Worm (Caenorhabditis elegans) whole organism, L4/young adult: ENCODE measurements around the gene mrps-25.
"Not testable (repeated sequence)": the region's sequence is repeated elsewhere in the genome, so short reads cannot be mapped to it uniquely, and the experiment has no call there.

Source experiments
- W03F9.2 ChIP-seq: fragments of 150-350 bp; optimal IDR thresholded peaks from 2 replicates; lab custom pipeline; 2014; ENCODE audit warnings: missing biosample characterization, missing genetic modification characterization
- dao-5 ChIP-seq: sonication (generic microtip); optimal IDR thresholded peaks from 2 replicates; lab custom pipeline; 2016; ENCODE audit warnings: missing genotype, missing genetic modification characterization, moderate library complexity, missing compliant biosample characterization
- him-1 ChIP-seq: sonication (generic microtip); optimal IDR thresholded peaks from 2 replicates; lab custom pipeline; 2016; ENCODE audit warnings: missing genotype, missing genetic modification reagents, missing genetic modification characterization, missing compliant biosample characterization

The mrps-25 gene

DNA sequence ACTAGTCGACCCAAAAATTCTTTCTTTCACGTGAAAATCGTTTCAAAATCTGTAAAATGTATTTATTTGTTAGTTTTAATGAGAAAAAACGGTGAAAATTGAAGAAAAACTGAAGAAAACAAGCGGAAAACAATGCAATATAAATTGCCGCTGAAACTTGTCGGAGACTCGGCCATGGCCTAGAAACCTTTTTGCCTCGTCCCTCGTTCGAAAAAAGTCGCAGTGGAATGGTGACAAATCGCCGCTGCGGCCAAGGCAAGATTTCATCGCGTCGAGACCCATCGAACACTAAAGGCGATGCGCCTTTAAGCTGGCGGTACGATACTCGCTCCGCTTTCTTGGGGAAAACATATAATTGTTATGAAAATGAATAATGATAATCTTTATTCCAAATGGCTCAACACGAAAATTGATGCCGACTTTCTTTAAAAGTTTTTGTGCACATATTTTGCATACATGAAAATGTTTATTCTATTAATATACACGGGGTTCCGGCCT is 5.0 kb upstream of the mrps-25 start, which contains the start of gene Y55F3AM.21:
Gene Y55F3AM.21, minus strand, starts transcription at position 51 of the 498 bp plus-strand sequence.
- TF ChIP-seq dao-5, W03F9.2, him-1 (tag; lab: Kevin White, UChicago): not testable (repeated sequence)

DNA sequence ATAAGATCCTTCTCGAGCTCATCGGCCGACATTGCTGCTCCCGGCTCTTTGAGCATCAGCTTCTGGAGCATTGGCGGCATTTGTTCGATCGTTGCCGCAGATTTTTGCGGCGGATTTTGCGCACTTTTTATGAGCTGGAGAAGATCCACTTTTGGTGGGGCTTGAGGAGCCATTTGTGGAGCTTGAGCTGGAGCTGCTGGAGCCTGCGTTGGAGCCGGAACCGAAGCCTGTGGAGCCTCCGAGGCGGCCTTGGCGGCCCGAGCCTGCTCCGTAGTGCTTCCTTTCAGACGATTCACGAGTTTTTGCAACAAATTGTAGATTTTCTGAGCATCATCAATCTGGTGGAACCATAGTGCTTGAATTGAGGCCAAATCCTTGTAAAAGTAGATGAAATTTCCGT is 2.7 kb upstream of the mrps-25 start:
- TF ChIP-seq dao-5 (tag; lab: Kevin White, UChicago) (no peak), W03F9.2 (tag; lab: Kevin White, UChicago) (no peak), him-1 (tag; lab: Kevin White, UChicago) (no peak)

DNA sequence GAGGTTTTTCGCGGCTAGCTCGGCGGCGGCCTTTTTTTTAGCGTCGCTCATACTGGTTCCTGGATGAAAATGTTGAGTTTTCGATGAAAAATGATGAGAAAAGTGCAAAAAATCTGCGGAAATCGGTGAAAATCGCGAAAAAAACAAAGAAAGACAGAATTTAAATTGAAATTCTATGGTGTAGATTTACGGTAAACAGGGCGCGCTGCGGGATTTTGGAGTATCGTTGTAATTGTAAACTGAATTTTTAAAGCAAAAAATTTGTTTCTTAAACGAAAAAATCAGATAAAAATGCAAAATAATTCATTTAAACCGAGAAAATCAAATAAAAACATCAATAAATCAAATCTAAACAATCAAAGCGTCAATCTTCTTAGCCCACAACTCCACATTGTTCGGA is 2.0 kb upstream of the mrps-25 start, which contains the start of gene dcap-1:
Gene dcap-1, minus strand, starts transcription at position 59 of the 400 bp plus-strand sequence.
- TF ChIP-seq W03F9.2 (tag; lab: Kevin White, UChicago) (no peak), dao-5 (tag; lab: Kevin White, UChicago) (no peak), him-1 (tag; lab: Kevin White, UChicago) (no peak)

DNA sequence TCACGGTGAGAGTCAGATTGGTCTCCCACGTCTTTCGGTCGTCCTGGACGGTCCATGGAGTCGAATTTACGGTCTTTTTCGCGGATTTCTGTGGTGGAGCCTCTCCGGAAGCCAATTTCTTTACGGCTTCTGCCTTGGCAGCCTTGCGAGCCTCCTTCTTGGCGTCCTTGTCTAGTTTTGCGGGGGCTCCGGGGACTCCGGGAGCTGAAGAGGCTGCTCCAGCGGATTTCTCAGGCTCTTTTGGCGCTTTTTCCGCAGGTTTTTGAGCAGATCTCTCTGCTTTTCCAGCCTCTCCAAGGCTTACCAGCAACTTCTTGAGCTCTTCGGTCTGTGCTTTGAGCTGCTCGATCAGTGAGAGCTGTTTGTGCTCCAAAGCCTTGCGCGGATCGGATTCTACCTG is 958 bp upstream of the mrps-25 start:
- no peak for TF ChIP-seq dao-5 (tag; lab: Kevin White, UChicago)
- TF ChIP-seq W03F9.2 (tag; lab: Kevin White, UChicago), result no peak
- TF ChIP-seq him-1 (tag; lab: Kevin White, UChicago), result no peak

DNA sequence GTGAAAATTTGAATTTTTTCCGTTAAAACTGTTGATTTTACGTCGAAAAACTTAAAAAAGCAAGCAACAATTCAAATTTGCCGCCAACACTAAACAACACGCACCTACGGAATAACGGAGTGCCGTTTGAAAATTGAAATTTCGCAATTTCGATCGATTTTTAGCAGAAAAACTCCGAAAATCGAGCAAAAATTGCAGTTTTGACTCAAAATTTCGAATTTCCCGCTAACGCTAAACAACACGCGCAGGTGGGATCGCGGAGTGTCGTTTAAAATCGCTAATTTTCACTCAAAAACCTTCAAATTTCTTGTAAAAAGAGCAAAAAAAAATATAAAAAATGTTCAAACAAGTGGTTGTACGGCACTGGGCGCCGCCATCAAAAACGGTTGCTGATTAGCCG is 1.8 kb downstream of the mrps-25 start:
- TF ChIP-seq him-1 (tag; lab: Kevin White, UChicago) (no peak), dao-5 (tag; lab: Kevin White, UChicago) (no peak), W03F9.2 (tag; lab: Kevin White, UChicago) (no peak)

DNA sequence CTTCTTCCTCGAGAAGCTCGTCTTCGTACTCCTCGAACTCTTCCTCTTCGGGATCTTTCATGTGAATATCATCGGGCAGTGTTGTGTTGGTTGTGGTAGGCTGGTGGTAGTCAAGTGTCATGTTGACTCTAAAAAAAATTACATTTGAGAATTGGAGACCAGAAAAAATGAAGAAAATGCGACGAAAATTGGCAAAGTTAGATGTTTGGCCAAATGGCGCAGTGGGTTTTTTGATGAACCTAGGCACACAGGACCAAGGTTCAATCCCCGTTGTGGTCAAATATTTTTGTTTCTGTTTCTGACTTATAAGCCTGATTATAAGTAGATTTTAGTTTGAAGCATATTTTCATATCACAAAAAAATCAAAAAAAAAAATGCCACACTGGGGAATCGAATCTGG is 6.4 kb downstream of the mrps-25 start:
- TF ChIP-seq him-1 (tag; lab: Kevin White, UChicago) (no peak), dao-5 (tag; lab: Kevin White, UChicago) (no peak), W03F9.2 (tag; lab: Kevin White, UChicago) (no peak)

DNA sequence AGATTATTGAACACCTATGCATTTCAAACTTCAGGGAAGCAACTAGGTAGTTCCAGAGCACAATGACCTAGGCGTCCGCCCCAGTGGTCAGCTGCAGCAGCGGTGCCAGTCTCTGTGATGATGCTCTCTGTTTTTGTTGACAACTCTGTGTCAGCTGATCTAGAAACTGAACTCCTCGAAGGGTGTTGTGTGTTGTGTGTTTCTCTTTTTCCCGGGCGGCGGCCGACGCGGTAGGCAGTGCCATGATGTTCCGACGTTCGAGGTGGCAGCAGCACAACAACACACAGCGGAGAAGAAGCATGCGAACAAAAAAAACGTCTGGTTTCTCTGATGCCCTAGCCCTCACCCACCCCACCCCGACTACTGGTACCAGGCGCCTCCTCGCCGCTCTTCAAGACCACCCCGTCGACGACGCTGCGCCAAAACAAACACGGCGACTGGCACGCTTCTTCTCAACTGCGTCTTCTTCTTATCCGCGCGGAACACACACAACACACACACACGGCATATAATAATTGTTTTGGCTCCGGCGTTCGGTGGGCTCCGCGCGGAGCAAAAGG is 7.7 kb downstream of the mrps-25 start:
- TF ChIP-seq him-1 (tag; lab: Kevin White, UChicago), result no peak

DNA sequence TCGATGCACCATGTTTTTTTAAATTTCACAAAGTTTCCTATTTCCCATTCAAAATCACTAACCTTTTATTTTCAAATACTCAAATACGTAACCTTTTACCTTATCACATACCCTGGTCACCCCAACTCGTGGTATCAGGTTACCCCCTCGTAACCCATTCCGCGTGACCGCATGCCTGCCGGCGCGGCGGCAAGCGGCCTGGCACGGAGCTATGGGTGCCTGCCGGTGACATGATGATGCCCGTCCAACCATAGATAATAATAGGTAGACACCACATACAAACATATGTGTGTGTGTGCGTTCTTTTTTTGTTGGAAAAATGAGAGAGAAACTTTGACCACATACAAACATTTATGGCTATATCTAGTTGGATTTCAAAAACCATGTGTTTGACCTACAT is 8.9 kb downstream of the mrps-25 start:
- no peak for TF ChIP-seq dao-5 (tag; lab: Kevin White, UChicago)
- no peak for TF ChIP-seq him-1 (tag; lab: Kevin White, UChicago)
- no peak for TF ChIP-seq W03F9.2 (tag; lab: Kevin White, UChicago)

DNA sequence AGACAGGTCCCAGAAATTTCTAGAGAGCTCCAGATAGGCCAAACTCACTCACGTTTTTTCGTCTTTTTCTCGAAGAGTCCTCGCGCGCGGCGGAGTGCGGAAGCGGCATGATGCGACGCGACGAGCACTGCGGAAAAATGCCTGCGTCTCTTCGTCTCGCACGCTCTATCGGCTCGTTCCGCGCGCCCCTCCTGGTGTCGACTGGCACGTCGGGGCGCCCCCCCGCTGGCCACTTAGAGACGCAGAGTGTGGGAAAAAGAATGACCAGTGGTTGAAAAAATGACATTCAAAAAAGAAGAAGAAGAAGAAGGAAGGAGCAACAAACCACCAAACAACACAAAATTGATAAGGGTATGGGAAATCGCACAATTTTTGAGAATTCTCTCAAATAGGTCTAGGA is 10.7 kb downstream of the mrps-25 start, which contains the start of gene znf-782:
Gene znf-782, minus strand, starts transcription at position 96 of the 400 bp plus-strand sequence.
- no peak for TF ChIP-seq W03F9.2 (tag; lab: Kevin White, UChicago)

DNA sequence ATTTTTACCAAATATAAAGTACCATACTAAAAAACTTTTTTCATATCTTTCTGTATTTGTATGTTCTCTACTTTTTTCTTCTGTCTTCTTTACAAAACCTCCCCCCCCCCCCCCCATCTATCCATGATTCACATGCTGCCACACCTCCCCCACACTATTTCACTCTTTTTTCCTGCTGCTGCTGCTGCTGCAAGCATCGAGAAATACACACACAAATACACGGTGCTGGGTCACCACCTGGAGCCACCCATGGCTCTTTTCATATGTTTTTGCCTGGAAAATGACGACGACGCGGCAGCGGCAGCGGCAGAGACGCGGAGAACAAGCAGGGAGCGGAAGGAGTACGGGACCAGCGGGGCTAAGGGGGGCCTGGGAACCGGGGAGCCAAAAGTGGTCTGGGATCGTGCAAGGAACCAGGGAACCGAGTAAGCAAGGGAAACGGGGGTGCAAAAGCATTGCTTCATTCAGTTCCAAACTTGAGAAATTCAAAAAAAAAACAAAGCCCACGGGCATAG is 12.1 kb downstream of the mrps-25 start:
- TF ChIP-seq dao-5 (tag; lab: Kevin White, UChicago) (no peak), him-1 (tag; lab: Kevin White, UChicago) (no peak), W03F9.2 (tag; lab: Kevin White, UChicago) (no peak)

DNA sequence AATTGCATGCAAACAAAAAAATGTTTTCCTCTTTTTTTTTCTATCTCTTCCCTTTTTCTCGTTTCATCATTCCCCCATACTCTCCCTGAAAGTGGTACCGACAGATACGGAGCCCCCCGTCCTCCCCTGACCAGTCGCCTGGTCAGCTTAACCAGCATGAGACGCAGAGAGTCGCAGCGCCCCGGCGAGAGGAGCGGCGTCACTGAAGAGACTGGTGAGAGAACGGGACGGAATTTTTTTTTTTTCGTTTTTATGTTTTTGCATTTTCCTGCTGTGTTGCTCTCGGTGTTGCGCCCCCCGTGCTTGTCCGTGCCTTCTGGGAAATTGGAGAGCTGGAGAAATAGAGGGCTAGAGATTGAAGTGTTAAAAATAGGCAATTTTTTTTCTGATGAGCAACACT is 13.7 kb downstream of the mrps-25 start:
- TF ChIP-seq W03F9.2 (tag; lab: Kevin White, UChicago) (peak; percentile 14), dao-5 (tag; lab: Kevin White, UChicago) (no peak), him-1 (tag; lab: Kevin White, UChicago) (peak; percentile 77)

DNA sequence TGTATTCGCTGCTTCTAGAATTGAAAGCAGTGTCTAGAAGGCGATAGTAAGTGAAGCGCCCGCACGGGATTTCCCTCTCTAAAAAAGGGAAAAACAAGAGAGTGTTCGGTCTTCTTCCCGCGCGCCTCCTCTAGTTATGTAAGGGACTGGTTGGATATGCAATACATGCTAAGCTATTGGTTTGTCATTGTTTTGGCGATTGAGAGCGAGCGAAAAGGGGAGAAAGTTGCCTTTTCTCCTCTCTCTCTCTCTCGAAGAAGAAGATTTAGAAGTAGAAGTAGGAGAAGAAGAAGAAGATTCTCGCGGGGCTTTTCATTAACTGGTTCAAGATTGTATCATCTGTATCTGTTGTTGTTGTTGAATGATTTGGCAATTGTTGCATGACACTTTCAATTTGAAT is 17.4 kb downstream of the mrps-25 start:
- no peak for TF ChIP-seq dao-5 (tag; lab: Kevin White, UChicago)
- TF ChIP-seq him-1 (tag; lab: Kevin White, UChicago), result no peak

DNA sequence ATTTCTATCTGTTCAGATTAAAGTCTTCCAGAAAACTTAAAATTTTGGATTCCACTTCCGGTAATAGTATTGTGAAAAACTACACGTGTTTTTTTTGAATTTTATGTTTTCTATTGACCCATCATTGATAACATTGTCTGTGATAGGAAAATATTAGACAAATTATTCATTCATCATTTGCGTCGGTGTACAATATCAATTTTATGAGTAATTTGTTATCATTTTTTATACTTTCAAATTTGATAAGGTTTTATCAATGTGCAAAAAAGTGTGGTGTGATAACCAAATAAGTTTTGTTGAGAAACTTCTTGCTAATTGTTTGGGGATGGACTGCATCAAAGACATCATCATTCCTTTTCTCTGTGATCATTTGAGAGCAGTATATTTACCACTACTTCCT is 18.8 kb downstream of the mrps-25 start:
- TF ChIP-seq W03F9.2 (tag; lab: Kevin White, UChicago), result no peak

DNA sequence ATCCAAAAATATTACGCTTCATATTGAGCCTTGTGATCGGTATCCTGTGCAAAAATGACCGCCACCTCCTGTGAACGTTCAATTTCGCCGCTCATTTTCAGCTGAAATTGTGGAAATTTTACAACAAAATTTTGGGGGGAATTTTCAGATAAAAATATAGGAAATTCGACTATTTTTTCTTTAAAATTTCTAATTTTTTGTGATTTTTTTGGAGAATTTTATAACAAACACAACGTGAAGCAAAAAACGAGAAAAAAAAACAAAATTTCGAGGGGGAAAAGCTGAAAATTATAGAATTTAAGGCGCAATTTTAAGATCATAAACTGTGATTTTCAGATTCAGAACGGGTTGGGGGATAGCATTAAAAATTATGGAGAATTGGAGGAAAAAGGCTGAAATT is 30.2 kb downstream of the mrps-25 start, which contains the start of gene csn-4:
Gene csn-4, minus strand, starts transcription at position 101 of the 400 bp plus-strand sequence.
- no peak for TF ChIP-seq W03F9.2 (tag; lab: Kevin White, UChicago)
- TF ChIP-seq dao-5 (tag; lab: Kevin White, UChicago), result no peak
- TF ChIP-seq him-1 (tag; lab: Kevin White, UChicago), result no peak
